Fruit fly (Drosophila melanogaster): ENCODE data around the gene Uba5.
A peak's percentile ranks its signal among the peaks of the same experiment; 100 is the strongest.

Gene Uba5

dm6 chrX:11483297-11483696, at the start of gene Uba5:
Gene Uba5 (plus strand): TSS chrX:11483518.
- TF ChIP-seq CG8478 (optimal IDR thresholded peaks at IDR 0.05): no peak
- TF ChIP-seq psq (optimal IDR thresholded peaks at IDR 0.05): no peak
- no peak for TF ChIP-seq usp (GFP tag; optimal IDR thresholded peaks at IDR 0.05)
- no peak for TF ChIP-seq pan (optimal IDR thresholded peaks at IDR 0.05)
- no peak for TF ChIP-seq EcR (GFP tag; optimal IDR thresholded peaks at IDR 0.05)
- no peak for TF ChIP-seq Dll (optimal IDR thresholded peaks at IDR 0.05)

- no peak for TF ChIP-seq CG8478 (optimal IDR thresholded peaks at IDR 0.05)
- no peak for TF ChIP-seq psq (optimal IDR thresholded peaks at IDR 0.05)
- peak in 1 of 2 experiments; percentile 29 for TF ChIP-seq EcR (GFP tag; optimal IDR thresholded peaks at IDR 0.05)
- TF ChIP-seq pan (optimal IDR thresholded peaks at IDR 0.05): no peak
These were observed 49.4 kb upstream of the Uba5 start for dm6 chrX:11433930-11434329.

- no peak for TF ChIP-seq EcR (GFP tag; optimal IDR thresholded peaks at IDR 0.05)
These were observed 44.0 kb upstream of the Uba5 start for dm6 chrX:11439270-11439669.

- TF ChIP-seq Dll (optimal IDR thresholded peaks at IDR 0.05) (no peak), CG8478 (optimal IDR thresholded peaks at IDR 0.05) (no peak), pan (optimal IDR thresholded peaks at IDR 0.05) (no peak), EcR (GFP tag; optimal IDR thresholded peaks at IDR 0.05) (no peak), usp (GFP tag; optimal IDR thresholded peaks at IDR 0.05) (no peak), psq (optimal IDR thresholded peaks at IDR 0.05) (no peak)
These were observed 42.4 kb upstream of the Uba5 start for dm6 chrX:11440944-11441343.

dm6 chrX:11441829-11442634, 41.3 kb upstream of the Uba5 start, which contains the start of gene Sk1:
Gene Sk1 (plus strand): TSS chrX:11442539.
- TF ChIP-seq pan (optimal IDR thresholded peaks at IDR 0.05): no peak
- no peak for TF ChIP-seq CG8478 (optimal IDR thresholded peaks at IDR 0.05)
- TF ChIP-seq usp (GFP tag; optimal IDR thresholded peaks at IDR 0.05): no peak
- no peak for TF ChIP-seq psq (optimal IDR thresholded peaks at IDR 0.05)
- no peak for TF ChIP-seq EcR (GFP tag; optimal IDR thresholded peaks at IDR 0.05)
- TF ChIP-seq Dll (optimal IDR thresholded peaks at IDR 0.05): no peak

dm6 chrX:11446792-11447405, 36.4 kb upstream of the Uba5 start:
- TF ChIP-seq CG8478 (optimal IDR thresholded peaks at IDR 0.05) (no peak), EcR (GFP tag; optimal IDR thresholded peaks at IDR 0.05) (no peak), psq (optimal IDR thresholded peaks at IDR 0.05) (no peak), usp (GFP tag; optimal IDR thresholded peaks at IDR 0.05) (no peak), Dll (optimal IDR thresholded peaks at IDR 0.05) (no peak), pan (optimal IDR thresholded peaks at IDR 0.05) (no peak)

- TF ChIP-seq CG8478 (optimal IDR thresholded peaks at IDR 0.05) (no peak), Dll (optimal IDR thresholded peaks at IDR 0.05) (no peak), psq (optimal IDR thresholded peaks at IDR 0.05) (no peak), usp (GFP tag; optimal IDR thresholded peaks at IDR 0.05) (no peak)
These were observed 34.7 kb upstream of the Uba5 start for dm6 chrX:11448637-11449036.

dm6 chrX:11449476-11450119, 33.7 kb upstream of the Uba5 start:
- no peak for TF ChIP-seq pan (optimal IDR thresholded peaks at IDR 0.05)
- TF ChIP-seq Dll (optimal IDR thresholded peaks at IDR 0.05): no peak
- TF ChIP-seq psq (optimal IDR thresholded peaks at IDR 0.05): no peak
- no peak for TF ChIP-seq usp (GFP tag; optimal IDR thresholded peaks at IDR 0.05)
- no peak for TF ChIP-seq CG8478 (optimal IDR thresholded peaks at IDR 0.05)
- TF ChIP-seq EcR (GFP tag; optimal IDR thresholded peaks at IDR 0.05): no peak

dm6 chrX:11450406-11450805, 32.9 kb upstream of the Uba5 start:
- TF ChIP-seq usp (GFP tag; optimal IDR thresholded peaks at IDR 0.05) (no peak), EcR (GFP tag; optimal IDR thresholded peaks at IDR 0.05) (no peak), pan (optimal IDR thresholded peaks at IDR 0.05) (no peak), CG8478 (optimal IDR thresholded peaks at IDR 0.05) (no peak), psq (optimal IDR thresholded peaks at IDR 0.05) (no peak), Dll (optimal IDR thresholded peaks at IDR 0.05) (no peak)

- TF ChIP-seq Dll (optimal IDR thresholded peaks at IDR 0.05) (no peak), pan (optimal IDR thresholded peaks at IDR 0.05) (no peak), CG8478 (optimal IDR thresholded peaks at IDR 0.05) (no peak), EcR (GFP tag; optimal IDR thresholded peaks at IDR 0.05) (no peak)
These were observed 32.2 kb upstream of the Uba5 start for dm6 chrX:11451027-11451572.

dm6 chrX:11451630-11452029, 31.7 kb upstream of the Uba5 start:
- TF ChIP-seq usp (GFP tag; optimal IDR thresholded peaks at IDR 0.05): no peak
- no peak for TF ChIP-seq EcR (GFP tag; optimal IDR thresholded peaks at IDR 0.05)
- no peak for TF ChIP-seq psq (optimal IDR thresholded peaks at IDR 0.05)
- no peak for TF ChIP-seq pan (optimal IDR thresholded peaks at IDR 0.05)
- TF ChIP-seq CG8478 (optimal IDR thresholded peaks at IDR 0.05): no peak
- TF ChIP-seq Dll (optimal IDR thresholded peaks at IDR 0.05): no peak

- TF ChIP-seq EcR (GFP tag; optimal IDR thresholded peaks at IDR 0.05) (no peak), psq (optimal IDR thresholded peaks at IDR 0.05) (no peak), pan (optimal IDR thresholded peaks at IDR 0.05) (no peak), Dll (optimal IDR thresholded peaks at IDR 0.05) (no peak), usp (GFP tag; optimal IDR thresholded peaks at IDR 0.05) (no peak), CG8478 (optimal IDR thresholded peaks at IDR 0.05) (no peak)
These were observed 30.4 kb upstream of the Uba5 start for dm6 chrX:11452846-11453391.

Data from whole organism.